Fruit fly (Drosophila melanogaster): ENCODE measurements around the gene CG18480.
"Not testable (repeated sequence)": the region's sequence is repeated elsewhere in the genome, so short reads cannot be mapped to it uniquely, and the experiment has no call there.

The CG18480 gene

dm6 chr2L:15623458-15623857 lies 6.3 kb upstream of the CG18480 start, which contains the start of gene Or35a:
Or35a (minus strand) TSS chr2L:15623558.
- TF ChIP-seq Clk (GFP tag; optimal IDR thresholded peaks at IDR 0.05) (no peak), Crg-1 (GFP tag; optimal IDR thresholded peaks at IDR 0.05) (no peak)

dm6 chr2L:15628378-15628777 lies 1.4 kb upstream of the CG18480 start, which contains the start of gene CG7631:
CG7631 (plus strand) TSS chr2L:15628678.
- TF ChIP-seq Clk (GFP tag; optimal IDR thresholded peaks at IDR 0.05), result no peak
- TF ChIP-seq cnc (optimal IDR thresholded peaks at IDR 0.05), result no peak
- TF ChIP-seq Mnt (GFP tag; optimal IDR thresholded peaks at IDR 0.05), result no peak
- TF ChIP-seq pad (GFP tag; optimal IDR thresholded peaks at IDR 0.05), result no peak

DNA sequence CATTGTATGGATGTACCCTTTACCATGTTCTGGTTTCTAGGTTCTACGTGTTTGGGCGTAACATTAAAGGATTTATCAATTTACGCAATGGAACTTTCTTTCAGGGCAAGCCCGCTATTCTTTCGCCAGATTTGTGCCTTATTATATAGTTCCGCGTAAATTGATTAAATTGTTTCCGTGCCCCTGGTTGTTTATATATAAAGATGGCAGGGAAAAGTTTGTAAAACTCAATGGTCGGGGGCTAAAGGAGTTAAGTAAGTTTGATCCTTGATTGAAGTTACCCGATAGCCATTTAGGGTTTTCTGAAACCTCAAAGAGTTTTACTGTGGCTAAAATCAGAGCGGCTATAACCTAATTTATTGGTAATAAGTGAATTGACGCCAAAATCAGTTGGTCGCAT lies 11.9 kb downstream of the CG18480 start:
- TF ChIP-seq kay (GFP tag; ENCODE audit: borderline replicate concordance) (no peak), ovo (GFP tag; optimal IDR thresholded peaks at IDR 0.05) (no peak), CG1620 (GFP tag; optimal IDR thresholded peaks at IDR 0.05) (no peak), bab1 (GFP tag; optimal IDR thresholded peaks at IDR 0.05) (no peak), CG12768 (GFP tag; optimal IDR thresholded peaks at IDR 0.05) (no peak), cnc (optimal IDR thresholded peaks at IDR 0.05) (no peak), Crg-1 (GFP tag; optimal IDR thresholded peaks at IDR 0.05) (no peak), CG7045 (GFP tag; optimal IDR thresholded peaks at IDR 0.05) (no peak), cic (GFP tag; optimal IDR thresholded peaks at IDR 0.05) (no peak), CG5204 (GFP tag; optimal IDR thresholded peaks at IDR 0.05) (no peak), CG33017 (tag; optimal IDR thresholded peaks at IDR 0.05) (no peak), CG11617 (GFP tag; optimal IDR thresholded peaks at IDR 0.05) (no peak), CG7101 (tag; optimal IDR thresholded peaks at IDR 0.05) (no peak), CG14711 (tag; optimal IDR thresholded peaks at IDR 0.05) (no peak)

DNA sequence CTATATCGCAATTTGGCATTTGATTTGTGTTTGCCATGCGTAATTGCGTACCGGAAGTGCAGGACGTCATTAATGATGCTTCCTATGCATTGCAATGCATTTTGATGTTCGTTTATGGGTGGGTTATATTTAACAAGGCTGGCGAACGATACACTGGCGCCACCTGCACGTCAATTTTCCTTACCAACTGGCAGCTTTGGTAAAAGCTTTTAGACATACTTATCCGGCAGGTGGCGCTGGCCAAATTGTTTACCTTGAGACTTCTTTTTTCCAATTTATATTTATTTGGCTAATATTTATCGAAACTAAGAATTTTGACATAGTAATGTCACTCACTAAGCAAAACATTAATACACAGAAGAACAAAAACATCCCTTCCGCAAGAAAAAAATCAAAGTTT lies 14.0 kb downstream of the CG18480 start:
- no peak for TF ChIP-seq Clk (GFP tag; optimal IDR thresholded peaks at IDR 0.05)
- TF ChIP-seq CG7101 (tag; optimal IDR thresholded peaks at IDR 0.05), result no peak
- no peak for TF ChIP-seq pad (GFP tag; optimal IDR thresholded peaks at IDR 0.05)
- no peak for TF ChIP-seq cic (GFP tag; optimal IDR thresholded peaks at IDR 0.05)
- TF ChIP-seq Hr96 (GFP tag; optimal IDR thresholded peaks at IDR 0.05), result peak; percentile 22
- no peak for TF ChIP-seq Crg-1 (GFP tag; optimal IDR thresholded peaks at IDR 0.05)
- peak; percentile 16 for TF ChIP-seq toe (GFP tag; optimal IDR thresholded peaks at IDR 0.05)
- no peak for TF ChIP-seq ovo (GFP tag; optimal IDR thresholded peaks at IDR 0.05)

DNA sequence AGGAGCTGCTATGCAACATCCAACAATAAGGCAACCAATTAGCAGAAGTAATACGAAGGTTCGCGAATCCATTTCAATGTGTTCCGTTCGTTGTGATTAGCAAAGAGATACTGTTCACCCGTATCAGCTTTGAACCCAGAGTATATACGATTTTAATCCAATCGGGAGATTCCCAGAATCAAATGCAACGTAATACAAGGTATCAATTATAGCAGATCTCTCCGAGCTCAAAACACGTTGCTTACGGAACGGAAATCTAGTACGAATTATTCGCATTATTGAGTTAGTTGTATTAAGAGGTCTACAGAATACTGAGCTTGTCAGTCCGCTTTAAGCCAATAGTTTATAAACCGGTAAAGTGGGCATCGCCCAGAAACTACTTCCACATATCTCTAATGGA lies 29.6 kb downstream of the CG18480 start, which contains the start of gene CG44141:
Gene CG44141 (minus strand): TSS at position 101 of the 400 bp plus-strand sequence.
- not testable (repeated sequence) for TF ChIP-seq CG5204, ovo, toe (GFP tag; optimal IDR thresholded peaks at IDR 0.05)

DNA sequence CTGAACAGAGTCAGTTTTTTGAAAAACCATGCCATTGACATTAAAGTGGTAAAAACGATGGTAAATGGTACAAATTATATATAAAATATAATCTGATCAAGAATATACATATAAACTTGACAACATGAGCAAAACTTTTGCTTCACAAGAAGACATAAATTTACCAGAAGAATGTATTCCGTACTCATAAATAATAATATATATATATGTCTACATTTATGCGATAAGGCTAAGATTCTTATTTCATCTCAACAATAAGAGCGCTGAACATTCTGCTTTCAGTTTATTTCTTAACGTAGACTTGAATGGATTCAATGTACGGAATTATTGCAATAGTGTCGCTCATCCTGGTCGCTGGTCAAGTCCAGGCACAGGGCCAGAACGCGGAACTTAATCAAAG lies 30.9 kb downstream of the CG18480 start, which contains the start of gene CG18477:
Gene CG18477 (plus strand): TSS at position 301 of the 400 bp plus-strand sequence.
- not testable (repeated sequence) for TF ChIP-seq CG5204 (GFP tag; optimal IDR thresholded peaks at IDR 0.05); CG1620 (GFP tag; optimal IDR thresholded peaks at IDR 0.05); CG7101 (tag; optimal IDR thresholded peaks at IDR 0.05)

DNA sequence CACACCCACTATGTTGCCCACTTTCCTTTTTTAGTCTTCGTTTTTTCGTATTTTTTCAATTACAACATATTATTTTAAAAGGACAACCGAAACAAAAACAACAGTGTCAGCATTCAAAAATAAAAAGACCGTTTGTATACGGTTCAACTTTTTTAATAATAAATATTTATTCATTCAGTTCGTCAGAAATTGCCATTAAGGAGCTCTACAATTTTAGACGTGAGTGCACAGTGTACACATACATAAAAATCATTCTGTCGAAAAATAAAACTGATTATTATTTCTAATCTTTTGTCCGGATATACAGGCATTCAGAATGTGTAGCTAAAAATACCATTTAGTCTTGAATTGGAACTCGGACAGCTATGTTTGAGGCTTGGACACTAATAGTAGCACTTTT lies 40.1 kb downstream of the CG18480 start, which contains the start of gene CG18478:
Gene CG18478 (plus strand): TSS at position 301 of the 400 bp plus-strand sequence.
- not testable (repeated sequence) for TF ChIP-seq CG1620 (GFP tag; optimal IDR thresholded peaks at IDR 0.05); CG14711 (tag; optimal IDR thresholded peaks at IDR 0.05); cic (GFP tag; optimal IDR thresholded peaks at IDR 0.05)

DNA sequence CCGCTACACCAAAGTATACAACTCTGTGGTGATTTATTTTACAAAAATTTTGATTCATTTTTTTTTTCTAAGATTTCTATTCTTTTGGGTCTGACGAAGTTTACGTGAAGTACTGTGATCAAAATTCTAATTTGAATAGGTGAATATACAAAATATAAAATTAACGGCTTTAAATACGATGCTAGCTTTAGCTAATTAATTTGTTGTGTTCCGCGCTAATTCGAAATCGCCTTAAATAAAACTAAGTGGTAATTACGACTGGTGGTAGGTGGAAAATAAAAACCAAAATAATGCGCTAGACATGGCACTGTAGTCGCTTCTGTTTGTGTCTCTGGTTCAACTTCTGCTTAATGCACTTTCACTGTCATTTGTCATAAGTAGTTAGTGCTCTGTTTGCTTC lies 46.2 kb downstream of the CG18480 start, which contains the start of gene CG43923:
Gene CG43923 (minus strand): TSS at position 101 of the 400 bp plus-strand sequence.
- not testable (repeated sequence) for TF ChIP-seq ovo, Mnt, CG12768 (GFP tag; optimal IDR thresholded peaks at IDR 0.05)

Measured in whole organism, adult.